Worm (Caenorhabditis elegans): ENCODE measurements around the gene nmt-1.

nmt-1 gene

ce11 chrIII:6137431-6137830 lies 21.3 kb upstream of the nmt-1 start:
- TF ChIP-seq ces-1 (GFP tag; optimal IDR thresholded peaks at IDR 0.05) (peak; percentile 59), dsc-1 (tag; optimal IDR thresholded peaks at IDR 0.05) (peak; percentile 55), snu-23 (GFP tag; optimal IDR thresholded peaks at IDR 0.05) (peak; percentile 71), egl-27 (tag; optimal IDR thresholded peaks at IDR 0.05) (peak in 1 of 2 experiments; percentile 48), hpl-2 (GFP tag; optimal IDR thresholded peaks at IDR 0.05) (no peak), unc-62 (GFP tag; optimal IDR thresholded peaks at IDR 0.05) (no peak), rnt-1 (tag; optimal IDR thresholded peaks at IDR 0.05) (peak; percentile 71), lin-14 (GFP tag; optimal IDR thresholded peaks at IDR 0.05) (peak; percentile 98), mep-1 (tag; optimal IDR thresholded peaks at IDR 0.05) (peak; percentile 68), aly-2 (tag; optimal IDR thresholded peaks at IDR 0.05) (no peak), xbp-1 (tag; optimal IDR thresholded peaks at IDR 0.05) (peak; percentile 63), lin-13 (GFP tag; optimal IDR thresholded peaks at IDR 0.05) (peak; percentile 65), tlp-1 (tag; optimal IDR thresholded peaks at IDR 0.05) (no peak), jun-1 (tag; optimal IDR thresholded peaks at IDR 0.05) (peak; percentile 3), swsn-7 (tag; optimal IDR thresholded peaks at IDR 0.05) (peak; percentile 77), mdl-1 (tag; optimal IDR thresholded peaks at IDR 0.05) (peak in 1 of 2 experiments; percentile 57), efl-1 (optimal IDR thresholded peaks at IDR 0.05) (peak; percentile 47 to 55), efl-1 (GFP tag; optimal IDR thresholded peaks at IDR 0.05 in 1 of 2) (peak in 1 of 2 experiments; percentile 35), ceh-82 (tag; optimal IDR thresholded peaks at IDR 0.05) (peak; percentile 3 to 82 (median 78)), dpl-1 (GFP tag; optimal IDR thresholded peaks at IDR 0.05) (peak in 2 of 3 experiments; percentile 17 to 29), ztf-4 (tag; optimal IDR thresholded peaks at IDR 0.05) (peak; percentile 65), tbx-2 (tag; optimal IDR thresholded peaks at IDR 0.05) (peak; percentile 77), isw-1 (GFP tag; IDR thresholded peaks at IDR 0.05) (peak; percentile 47; the same call in 1 of the 2 replicates), fkh-10 (GFP tag; optimal IDR thresholded peaks at IDR 0.05) (peak; percentile 96), nhr-90 (tag; optimal IDR thresholded peaks at IDR 0.05; ENCODE audit: poor library complexity) (no peak), unc-86 (tag; optimal IDR thresholded peaks at IDR 0.05) (peak; percentile 87), fos-1 (tag; optimal IDR thresholded peaks at IDR 0.05) (peak; percentile 5), Y116A8C.19 (tag; optimal IDR thresholded peaks at IDR 0.05; ENCODE audit: borderline replicate concordance) (no peak), lsy-2 (tag; optimal IDR thresholded peaks at IDR 0.05) (peak; percentile 70 to 72), nhr-19 (GFP tag; conservative IDR thresholded peaks at IDR 0.05) (peak; percentile 44), lir-3 (tag; optimal IDR thresholded peaks at IDR 0.05; ENCODE audit: poor library complexity) (peak; percentile 2), zip-4 (GFP tag; optimal IDR thresholded peaks at IDR 0.05) (peak; percentile 27), lin-35 (GFP tag; optimal IDR thresholded peaks at IDR 0.05) (peak in 1 of 2 experiments; percentile 53), alr-1 (tag; optimal IDR thresholded peaks at IDR 0.05; ENCODE audit: borderline replicate concordance) (no peak), nhr-47 (tag; optimal IDR thresholded peaks at IDR 0.05) (peak; percentile 69), irx-1 (tag; optimal IDR thresholded peaks at IDR 0.05) (peak; percentile 57), ceh-8 (GFP tag; optimal IDR thresholded peaks at IDR 0.05) (peak; percentile 55), egl-13 (tag; optimal IDR thresholded peaks at IDR 0.05) (peak; percentile 51), nhr-20 (tag; optimal IDR thresholded peaks at IDR 0.05) (peak; percentile 22), nhr-71 (tag; optimal IDR thresholded peaks at IDR 0.05) (peak; percentile 89), fkh-8 (tag; optimal IDR thresholded peaks at IDR 0.05) (peak; percentile 69), aha-1 (tag; optimal IDR thresholded peaks at IDR 0.05) (no peak), nhr-12 (tag; optimal IDR thresholded peaks at IDR 0.05) (no peak), mab-9 (GFP tag; IDR thresholded peaks at IDR 0.05) (0 out of 2 replicates have a peak, but pooled peaks have one; percentile 31)

All from whole organism, L1 larva.